Worm (Caenorhabditis elegans): ENCODE results near the gene wht-6.

ce11 chrIII:6508327-6508726 is 36.8 kb downstream of the wht-6 start:
- TF ChIP-seq dmd-9 (GFP tag; IDR thresholded peaks at IDR 0.05) (no peak), lin-13 (GFP tag; optimal IDR thresholded peaks at IDR 0.05) (no peak), Y105C5A.15 (GFP tag; IDR thresholded peaks at IDR 0.05) (no peak)

Data from whole organism, L4 larva.